Fruit fly (Drosophila melanogaster) whole organism, wandering third instar larva: ENCODE measurements around the gene dib.

Experiments
- Dfd ChIP-seq: fragments of >200 bp; optimal IDR thresholded peaks from 2 replicates; lab custom pipeline; 2017; ENCODE audit warnings: missing biosample characterization, missing genetic modification characterization
- Jra ChIP-seq: sonication (Bioruptor generic); optimal IDR thresholded peaks from 2 replicates; lab custom pipeline; 2016; ENCODE audit warnings: missing biosample characterization, missing genetic modification characterization
- N ChIP-seq: fragments of >200 bp; optimal IDR thresholded peaks from 2 replicates; lab custom pipeline; 2018; ENCODE audit warnings: missing biosample characterization, missing external identifiers, missing genetic modification characterization
- h ChIP-seq: fragments of 200-800 bp; sonication (Bioruptor generic); optimal IDR thresholded peaks from 3 replicates; lab custom pipeline; 2016; ENCODE audit warnings: missing biosample characterization, mild to moderate bottlenecking, missing genetic modification characterization
- sv ChIP-seq: fragments of 200-800 bp; sonication (Bioruptor generic); optimal IDR thresholded peaks from 3 replicates; lab custom pipeline; 2016; ENCODE audit warnings: missing biosample characterization, missing genetic modification characterization
- woc ChIP-seq: sonication (Bioruptor generic); optimal IDR thresholded peaks from 2 replicates; lab custom pipeline; 2016; ENCODE audit warnings: missing biosample characterization, mild to moderate bottlenecking, missing genetic modification characterization

- TF ChIP-seq h (GFP tag; lab: Kevin White, UChicago) = no peak
- no peak for TF ChIP-seq N (GFP tag; lab: Kevin White, UChicago)
- no peak for TF ChIP-seq woc (GFP tag; lab: Kevin White, UChicago)
- no peak for TF ChIP-seq sv (GFP tag; lab: Kevin White, UChicago)
- no peak for TF ChIP-seq Jra (GFP tag; lab: Kevin White, UChicago)
- no peak for TF ChIP-seq Dfd
Observed at dm6 chr3L:4073755-4074154, 11.7 kb downstream of the dib start, which contains the start of gene Faa.
